Worm (Caenorhabditis elegans): ENCODE measurements around the gene pfd-5.

pfd-5 gene

ce11 chrIII:7189581-7190128 lies 9.0 kb downstream of the pfd-5 start, which contains the start of gene rps-21 (continued):
- no peak for TF ChIP-seq unc-62 (GFP tag; optimal IDR thresholded peaks at IDR 0.05)
- no peak for TF ChIP-seq ceh-63 (GFP tag; optimal IDR thresholded peaks at IDR 0.05)
- TF ChIP-seq ceh-90 (tag; optimal IDR thresholded peaks at IDR 0.05): no peak
- TF ChIP-seq fkh-8 (tag; optimal IDR thresholded peaks at IDR 0.05): peak; percentile 76
- TF ChIP-seq irx-1 (tag; optimal IDR thresholded peaks at IDR 0.05): peak; percentile 49
- peak; percentile 47 for TF ChIP-seq lir-3 (tag; optimal IDR thresholded peaks at IDR 0.05; ENCODE audit: poor library complexity)
- peak in 1 of 2 experiments; percentile 59 for TF ChIP-seq ztf-11 (tag; optimal IDR thresholded peaks at IDR 0.05)
- no peak for TF ChIP-seq nhr-84 (tag; optimal IDR thresholded peaks at IDR 0.05)
- no peak for TF ChIP-seq ama-1 (optimal IDR thresholded peaks at IDR 0.05)
- TF ChIP-seq efl-3 (GFP tag; optimal IDR thresholded peaks at IDR 0.05): no peak
- TF ChIP-seq C34B4.2 (tag; optimal IDR thresholded peaks at IDR 0.05): no peak
- TF ChIP-seq nhr-237 (tag; optimal IDR thresholded peaks at IDR 0.05): peak; percentile 55
- TF ChIP-seq fos-1 (tag; optimal IDR thresholded peaks at IDR 0.05): peak; percentile 43
- peak; percentile 85 for TF ChIP-seq isw-1 (GFP tag; IDR thresholded peaks at IDR 0.05)
- peak; percentile 74 for TF ChIP-seq dsc-1 (tag; optimal IDR thresholded peaks at IDR 0.05)
- peak; percentile 72 for TF ChIP-seq nhr-90 (tag; optimal IDR thresholded peaks at IDR 0.05; ENCODE audit: poor library complexity)
- TF ChIP-seq Y116A8C.19 (tag; optimal IDR thresholded peaks at IDR 0.05; ENCODE audit: borderline replicate concordance): no peak
- TF ChIP-seq egl-27 (tag; optimal IDR thresholded peaks at IDR 0.05): peak; percentile 10 to 63
- TF ChIP-seq ceh-82 (tag; optimal IDR thresholded peaks at IDR 0.05): peak; percentile 59 to 94 (median 78)
- TF ChIP-seq ces-1 (GFP tag; optimal IDR thresholded peaks at IDR 0.05): no peak
- peak; percentile 73 for TF ChIP-seq jun-1 (tag; optimal IDR thresholded peaks at IDR 0.05)
- TF ChIP-seq mdl-1 (tag; optimal IDR thresholded peaks at IDR 0.05): peak in 1 of 2 experiments; percentile 48
- TF ChIP-seq unc-86 (tag; optimal IDR thresholded peaks at IDR 0.05): peak; percentile 71
- no peak for TF ChIP-seq tlp-1 (tag; optimal IDR thresholded peaks at IDR 0.05)
- TF ChIP-seq rnt-1 (tag; optimal IDR thresholded peaks at IDR 0.05): peak; percentile 82
- TF ChIP-seq F16B12.6 (tag; optimal IDR thresholded peaks at IDR 0.05): peak; percentile 30
- TF ChIP-seq ceh-8 (GFP tag; optimal IDR thresholded peaks at IDR 0.05): no peak
- peak; percentile 80 for TF ChIP-seq mep-1 (tag; optimal IDR thresholded peaks at IDR 0.05)
- TF ChIP-seq C16A3.4 (tag; optimal IDR thresholded peaks at IDR 0.05): peak; percentile 91
- TF ChIP-seq mef-2 (tag; optimal IDR thresholded peaks at IDR 0.05): no peak
- peak; percentile 70 for TF ChIP-seq blmp-1 (tag; optimal IDR thresholded peaks at IDR 0.05)
- peak; percentile 25 for TF ChIP-seq sox-4 (tag; optimal IDR thresholded peaks at IDR 0.05)
- TF ChIP-seq ceh-88 (GFP tag; IDR thresholded peaks at IDR 0.05): 0 out of 2 replicates have a peak, but pooled peaks have one; percentile 9
- peak; percentile 55 for TF ChIP-seq snpc-4 (tag; optimal IDR thresholded peaks at IDR 0.05)
- no peak for TF ChIP-seq aly-2 (tag; optimal IDR thresholded peaks at IDR 0.05)
- TF ChIP-seq hlh-4 (tag; optimal IDR thresholded peaks at IDR 0.05): no peak
- TF ChIP-seq nhr-20 (tag; optimal IDR thresholded peaks at IDR 0.05): peak; percentile 88
- TF ChIP-seq fkh-4 (tag; optimal IDR thresholded peaks at IDR 0.05; ENCODE audit: borderline replicate concordance): no peak
- peak; percentile 91 for TF ChIP-seq nhr-85 (tag)

DNA sequence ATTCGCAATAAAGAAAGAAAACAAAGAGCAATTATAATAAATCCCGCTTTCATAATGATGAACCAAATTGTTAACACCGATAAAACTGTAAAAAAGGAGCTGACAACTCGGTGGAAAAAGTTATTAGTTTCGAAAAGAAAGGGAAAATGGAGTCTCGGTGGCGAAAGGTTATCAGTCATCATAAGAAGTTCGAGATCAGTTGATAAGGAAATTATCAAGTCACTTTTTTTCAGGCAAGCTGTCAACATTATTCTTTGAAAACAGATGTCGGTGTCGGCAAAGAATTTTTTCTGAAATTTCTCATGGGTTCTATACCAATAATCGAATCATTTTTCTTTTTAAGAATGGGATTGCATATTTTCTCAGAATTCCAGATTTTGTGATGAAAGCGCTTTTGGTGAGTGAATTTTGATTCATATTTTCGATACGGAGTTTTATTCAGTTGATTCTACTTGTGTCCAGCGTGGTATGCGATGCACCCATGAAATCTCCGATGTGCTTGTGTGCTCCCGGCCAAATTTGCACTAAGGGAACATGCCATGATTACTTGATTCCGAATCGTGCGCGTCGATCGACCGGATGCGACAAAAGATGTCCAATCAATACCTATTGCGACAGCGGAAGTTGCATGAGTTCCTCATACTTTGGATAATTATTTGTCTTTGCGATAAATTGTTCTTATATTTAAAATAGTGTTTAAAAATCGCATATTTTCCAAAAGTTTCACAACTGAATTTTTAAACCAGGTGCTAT lies 10.2 kb downstream of the pfd-5 start, which contains the start of the genes F37C12.21 and F37C12.10:
TSS of gene F37C12.21 (plus strand) at position 58 of the 753 bp plus-strand sequence.
TSS of gene F37C12.10 (minus strand) at position 85 of the 753 bp plus-strand sequence.
- TF ChIP-seq blmp-1 (tag; optimal IDR thresholded peaks at IDR 0.05) (no peak), fos-1 (tag; optimal IDR thresholded peaks at IDR 0.05) (no peak), elt-2 (tag; optimal IDR thresholded peaks at IDR 0.05) (peak; percentile 37), lsy-2 (tag; optimal IDR thresholded peaks at IDR 0.05) (peak in 1 of 2 experiments; percentile 5), efl-1 (optimal IDR thresholded peaks at IDR 0.05) (no peak), efl-1 (GFP tag; optimal IDR thresholded peaks at IDR 0.05 in 1 of 2) (peak in 1 of 2 experiments; percentile 14)

Measured in whole organism, L1 larva.